Fruit fly (Drosophila melanogaster) whole organism, embryonic: ENCODE data around the gene fiz.
A peak's percentile ranks its signal among the peaks of the same experiment; 100 is the strongest.

Experiments used
- Atf6 ChIP-seq: fragments of 200-800 bp; sonication (Bioruptor generic); IDR thresholded peaks from 2 replicates; pipeline ENCODE4 v1.3.6; 2022; ENCODE audit warnings: missing biosample characterization, missing genetic modification characterization
- BtbVII ChIP-seq: fragments of 200-800 bp; sonication (Bioruptor generic); optimal IDR thresholded peaks from 3 replicates; lab custom pipeline; 2017; ENCODE audit warnings: missing biosample characterization, mild to moderate bottlenecking, missing genetic modification characterization
- CG10209 ChIP-seq: fragments of 200-800 bp; sonication (Bioruptor generic); optimal IDR thresholded peaks from 3 replicates; lab custom pipeline; 2017; ENCODE audit warnings: missing biosample characterization, mild to moderate bottlenecking, missing genetic modification characterization, missing genetic modification reagents
- CG10543 ChIP-seq: fragments of 200-800 bp; sonication (Bioruptor generic); optimal IDR thresholded peaks from 3 replicates; lab custom pipeline; 2017; ENCODE audit warnings: missing biosample characterization, mild to moderate bottlenecking, missing genetic modification characterization, moderate library complexity
- CG10565 ChIP-seq: fragments of 200-800 bp; sonication (Bioruptor generic); optimal IDR thresholded peaks from 3 replicates; lab custom pipeline; 2016; ENCODE audit warnings: missing biosample characterization, mild to moderate bottlenecking, missing genetic modification characterization
- CG12071 ChIP-seq: fragments of 200-800 bp; sonication (Bioruptor generic); optimal IDR thresholded peaks from 3 replicates; lab custom pipeline; 2018; ENCODE audit warnings: missing biosample characterization, mild to moderate bottlenecking, missing genetic modification characterization
- CG12219 ChIP-seq: fragments of 200-800 bp; sonication (Bioruptor generic); optimal IDR thresholded peaks from 3 replicates; lab custom pipeline; 2018; ENCODE audit warnings: missing biosample characterization, mild to moderate bottlenecking, missing genetic modification characterization
- CG13424 ChIP-seq: fragments of 200-800 bp; sonication (Bioruptor generic); optimal IDR thresholded peaks from 2 replicates; lab custom pipeline; 2019; ENCODE audit warnings: missing biosample characterization, mild to moderate bottlenecking, missing genetic modification characterization, moderate library complexity
- CG14050 ChIP-seq: fragments of 200-800 bp; sonication (Bioruptor generic); IDR thresholded peaks from 3 replicates; pipeline ENCODE4 v1.3.6; 2022; ENCODE audit warnings: missing biosample characterization, missing genetic modification characterization
- CG16815 ChIP-seq: fragments of 200-800 bp; sonication (Bioruptor generic); optimal IDR thresholded peaks from 3 replicates; lab custom pipeline; 2017; ENCODE audit warnings: missing biosample characterization, mild to moderate bottlenecking, missing genetic modification characterization
- CG17328 ChIP-seq: fragments of 200-800 bp; sonication (Bioruptor generic); IDR thresholded peaks from 2 replicates; pipeline ENCODE4 v1.3.6; 2022; ENCODE audit warnings: missing biosample characterization, missing genetic modification characterization
- CG18262 ChIP-seq: fragments of 200-800 bp; optimal IDR thresholded peaks from 3 replicates; lab custom pipeline; 2019; ENCODE audit warnings: missing biosample characterization, mild to moderate bottlenecking, missing genetic modification characterization, moderate library complexity
- CG31388 ChIP-seq: fragments of 200-800 bp; sonication (Bioruptor generic); optimal IDR thresholded peaks from 2 replicates; lab custom pipeline; 2016; ENCODE audit warnings: missing biosample characterization, missing genetic modification characterization
- CG4360 ChIP-seq: fragments of 200-800 bp; sonication (Bioruptor generic); IDR thresholded peaks from 2 replicates; pipeline ENCODE4 v1.3.6; 2022; ENCODE audit warnings: missing biosample characterization, missing genetic modification characterization
- CG5953 ChIP-seq: fragments of 200-800 bp; sonication (Bioruptor generic); IDR thresholded peaks from 2 replicates; pipeline ENCODE4 v1.3.6; 2022; ENCODE audit warnings: missing biosample characterization, missing genetic modification characterization
- CG6683 ChIP-seq: fragments of 200-800 bp; sonication (Bioruptor generic); optimal IDR thresholded peaks from 2 replicates; lab custom pipeline; 2017; ENCODE audit warnings: missing biosample characterization, mild to moderate bottlenecking, missing genetic modification characterization, missing genetic modification reagents
- CG8290 ChIP-seq, 3 experiments: fragments of 200-800 bp; sonication (Bioruptor generic); optimal IDR thresholded peaks; 2 replicates each; lab custom pipeline; 2016 to 2019; ENCODE audit warnings: missing biosample characterization in 3 of 3, missing genetic modification characterization in 3 of 3, mild to moderate bottlenecking in 2 of 3, moderate library complexity in 1 of 3
- CG8388 ChIP-seq: fragments of 200-800 bp; sonication (Bioruptor generic); optimal IDR thresholded peaks from 2 replicates; lab custom pipeline; 2019; ENCODE audit warnings: missing biosample characterization, mild to moderate bottlenecking, missing genetic modification characterization, moderate library complexity
- Dip2 ChIP-seq: fragments of 200-800 bp; sonication (Bioruptor generic); IDR thresholded peaks from 2 replicates; pipeline ENCODE4 v1.3.6; 2022; ENCODE audit warnings: missing biosample characterization, missing genetic modification characterization
- ERR ChIP-seq: fragments of 200-800 bp; sonication (Bioruptor generic); optimal IDR thresholded peaks from 2 replicates; lab custom pipeline; 2016; ENCODE audit warnings: missing biosample characterization, missing genetic modification characterization
- Fer1 ChIP-seq: fragments of 200-800 bp; sonication (Bioruptor generic); optimal IDR thresholded peaks from 2 replicates; lab custom pipeline; 2017; ENCODE audit warnings: missing biosample characterization, mild to moderate bottlenecking, missing genetic modification characterization
- Hey ChIP-seq: fragments of 200-800 bp; sonication (Bioruptor generic); optimal IDR thresholded peaks from 3 replicates; lab custom pipeline; 2018; ENCODE audit warnings: missing biosample characterization, mild to moderate bottlenecking, missing genetic modification characterization
- Hr78 ChIP-seq, 2 experiments: fragments of 200-800 bp in 1 of 2; fragments of >200 bp in 1 of 2; sonication (Bioruptor generic) in 1 of 2; optimal IDR thresholded peaks; 2 replicates each; lab custom pipeline; 2017 to 2019; ENCODE audit warnings: missing biosample characterization in 2 of 2, missing genetic modification characterization in 2 of 2, mild to moderate bottlenecking in 1 of 2, moderate library complexity in 1 of 2
- Oli ChIP-seq: fragments of 200-800 bp; sonication (Bioruptor generic); optimal IDR thresholded peaks from 2 replicates; lab custom pipeline; 2018; ENCODE audit warnings: missing biosample characterization, mild to moderate bottlenecking, missing genetic modification characterization, moderate library complexity
- Sox102F ChIP-seq: fragments of 200-800 bp; sonication (Bioruptor generic); optimal IDR thresholded peaks from 2 replicates; lab custom pipeline; 2018; ENCODE audit warnings: missing biosample characterization, mild to moderate bottlenecking, missing genetic modification characterization, moderate library complexity
- aop ChIP-seq: fragments of 200-800 bp; sonication (Bioruptor generic); IDR thresholded peaks from 2 replicates; pipeline ENCODE4 v1.3.6; 2022; ENCODE audit warnings: missing biosample characterization, missing genetic modification characterization
- chif ChIP-seq, 2 experiments: fragments of 200-800 bp; sonication (Bioruptor generic); optimal IDR thresholded peaks; 3 replicates each; lab custom pipeline; 2016; ENCODE audit warnings: missing biosample characterization in 2 of 2, missing genetic modification characterization in 2 of 2
- dmrt11E ChIP-seq: fragments of 200-800 bp; sonication (Bioruptor generic); optimal IDR thresholded peaks from 3 replicates; lab custom pipeline; 2018; ENCODE audit warnings: missing biosample characterization, mild to moderate bottlenecking, missing genetic modification characterization, moderate library complexity
- esg ChIP-seq: fragments of 200-800 bp; sonication (Bioruptor generic); conservative IDR thresholded peaks from 2 replicates; pipeline ENCODE4 v1.3.6; 2022; ENCODE audit warnings: missing biosample characterization, missing genetic modification characterization
- eve ChIP-seq, 2 experiments: fragments of >200 bp; optimal IDR thresholded peaks; 2 replicates each; lab custom pipeline; 2017; ENCODE audit warnings: missing biosample characterization in 2 of 2, missing genetic modification characterization in 2 of 2
- ewg ChIP-seq: fragments of 200-800 bp; sonication (Bioruptor generic); optimal IDR thresholded peaks from 3 replicates; lab custom pipeline; 2017; ENCODE audit warnings: mild to moderate bottlenecking, missing biosample characterization, missing genetic modification reagents, missing genetic modification characterization
- fd102C ChIP-seq: fragments of 200-800 bp; sonication (Bioruptor generic); optimal IDR thresholded peaks from 2 replicates; lab custom pipeline; 2018; ENCODE audit warnings: missing biosample characterization, mild to moderate bottlenecking, missing genetic modification characterization, moderate library complexity
- fd64A ChIP-seq: fragments of 200-800 bp; sonication (Bioruptor generic); optimal IDR thresholded peaks from 3 replicates; lab custom pipeline; 2018; ENCODE audit warnings: missing biosample characterization, mild to moderate bottlenecking, missing genetic modification characterization
- fd96Cb ChIP-seq: fragments of 200-800 bp; sonication (Bioruptor generic); optimal IDR thresholded peaks from 2 replicates; lab custom pipeline; 2018; ENCODE audit warnings: missing biosample characterization, mild to moderate bottlenecking, missing genetic modification characterization, moderate library complexity
- fru ChIP-seq: fragments of >200 bp; optimal IDR thresholded peaks from 2 replicates; lab custom pipeline; 2017
- gce ChIP-seq: fragments of 200-800 bp; sonication (Bioruptor generic); IDR thresholded peaks from 3 replicates; pipeline ENCODE4 v1.3.6; 2022; ENCODE audit warnings: missing biosample characterization, missing genetic modification characterization
- gfzf ChIP-seq: fragments of 200-800 bp; sonication (Bioruptor generic); optimal IDR thresholded peaks from 2 replicates; lab custom pipeline; 2016; ENCODE audit warnings: missing biosample characterization, mild to moderate bottlenecking, missing genetic modification characterization, moderate library complexity
- grn ChIP-seq: fragments of 200-800 bp; sonication (Bioruptor generic); optimal IDR thresholded peaks from 3 replicates; lab custom pipeline; 2017; ENCODE audit warnings: missing biosample characterization, missing genetic modification characterization
- ind ChIP-seq: fragments of 200-800 bp; sonication (Bioruptor generic); optimal IDR thresholded peaks from 3 replicates; lab custom pipeline; 2016; ENCODE audit warnings: missing biosample characterization, missing genetic modification characterization
- maf-S ChIP-seq: fragments of 200-800 bp; sonication (Bioruptor generic); optimal IDR thresholded peaks from 2 replicates; lab custom pipeline; 2016; ENCODE audit warnings: missing biosample characterization, missing genetic modification characterization
- otp ChIP-seq: fragments of 200-800 bp; sonication (Bioruptor generic); IDR thresholded peaks from 3 replicates; pipeline ENCODE4, ENCODE4 v1.3.6; 2022; ENCODE audit warnings: missing biosample characterization, missing genetic modification characterization
- psq ChIP-seq: fragments of 200-800 bp; sonication (Bioruptor generic); optimal IDR thresholded peaks from 2 replicates; lab custom pipeline; 2017; ENCODE audit warnings: missing biosample characterization, missing genetic modification characterization
- pum ChIP-seq: fragments of 200-800 bp; sonication (Bioruptor generic); optimal IDR thresholded peaks from 2 replicates; lab custom pipeline; 2016; ENCODE audit warnings: missing biosample characterization, missing genetic modification characterization
- scrt ChIP-seq: fragments of 200-800 bp; sonication (Bioruptor generic); optimal IDR thresholded peaks from 2 replicates; lab custom pipeline; 2018; ENCODE audit warnings: missing biosample characterization, mild to moderate bottlenecking, missing genetic modification characterization, moderate library complexity
- sens-2 ChIP-seq: fragments of 200-800 bp; sonication (Bioruptor generic); IDR thresholded peaks from 2 replicates; pipeline ENCODE4 v1.3.6; 2022; ENCODE audit warnings: missing biosample characterization, missing genetic modification characterization
- sr ChIP-seq: fragments of 200-800 bp; sonication (Bioruptor generic); IDR thresholded peaks from 3 replicates; pipeline ENCODE4 v1.3.6; 2022; ENCODE audit warnings: missing biosample characterization, missing genetic modification characterization
- sug ChIP-seq: fragments of 200-800 bp; optimal IDR thresholded peaks from 2 replicates; lab custom pipeline; 2019; ENCODE audit warnings: missing biosample characterization, mild to moderate bottlenecking, missing genetic modification characterization, moderate library complexity
- tup ChIP-seq: fragments of 200-800 bp; sonication (Bioruptor generic); optimal IDR thresholded peaks from 2 replicates; lab custom pipeline; 2016; ENCODE audit warnings: missing biosample characterization, mild to moderate bottlenecking, missing genetic modification characterization, moderate library complexity
- tx ChIP-seq: fragments of 200-800 bp; sonication (Bioruptor generic); optimal IDR thresholded peaks from 2 replicates; lab custom pipeline; 2016; ENCODE audit warnings: missing biosample characterization, missing genetic modification characterization
- wdn ChIP-seq: fragments of 200-800 bp; sonication (Bioruptor generic); IDR thresholded peaks from 2 replicates; pipeline ENCODE4 v1.3.6; 2022; ENCODE audit warnings: missing biosample characterization, missing genetic modification characterization

fiz gene

DNA sequence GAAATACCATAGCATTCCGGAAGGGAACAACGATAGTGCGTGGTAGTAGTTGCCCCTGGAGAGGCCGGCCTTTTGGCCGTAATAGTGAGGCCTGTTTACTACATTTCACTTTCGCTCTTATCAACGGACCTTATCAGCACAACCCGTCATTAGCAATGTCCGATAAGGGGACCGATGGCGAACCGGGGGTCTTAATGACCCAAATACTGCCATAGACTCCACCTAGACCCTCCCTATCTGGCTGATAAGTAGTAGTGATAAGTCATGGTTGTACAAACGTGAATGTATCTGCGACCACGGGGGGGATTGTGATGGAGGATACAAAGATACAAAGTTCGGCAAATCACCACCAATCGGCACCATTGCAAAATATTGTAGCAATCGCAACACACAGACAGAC lies 39.7 kb upstream of the fiz start (continued):
- TF ChIP-seq Hey (tag; lab: Kevin White, UChicago): peak; percentile 64
- peak in 1 of 2 experiments; percentile 11 for TF ChIP-seq Hr78 (GFP tag; optimal IDR thresholded peaks at IDR 0.05; lab: Kevin White, UChicago)
- TF ChIP-seq CG16815 (GFP tag; lab: Kevin White, UChicago): no peak
- TF ChIP-seq grn: peak; percentile 80
- peak; percentile 99 for TF ChIP-seq sug
- TF ChIP-seq sr: no peak

dm6 chrX:14947399-14947798 lies 37.9 kb upstream of the fiz start:
- TF ChIP-seq pum (GFP tag; lab: Kevin White, UChicago) (no peak), scrt (peak; percentile 16), CG18262 (no peak), gfzf (GFP tag; lab: Kevin White, UChicago) (no peak), sens-2 (peak; percentile 40), CG5953 (GFP tag; lab: Robert Waterston, UW) (peak; percentile 38; the same call in 1 of the 2 replicates), fd96Cb (no peak), CG10565 (GFP tag; lab: Kevin White, UChicago) (no peak), Fer1 (GFP tag; lab: Kevin White, UChicago) (peak; percentile 32), CG12219 (GFP tag; lab: Kevin White, UChicago) (peak; percentile 40), ewg (no peak), Dip2 (no peak), fd64A (peak; percentile 24), CG8290 (GFP tag; optimal IDR thresholded peaks at IDR 0.05; lab: Kevin White, UChicago) (no peak), CG8290 (tag; optimal IDR thresholded peaks at IDR 0.05; lab: Kevin White, UChicago) (peak; percentile 37 to 63), wdn (GFP tag; lab: Robert Waterston, UW) (no peak), CG12071 (GFP tag; lab: Kevin White, UChicago) (peak; percentile 75), CG14050 (no peak), tup (GFP tag; lab: Kevin White, UChicago) (no peak), eve (GFP tag; optimal IDR thresholded peaks at IDR 0.05; lab: Kevin White, UChicago) (no peak), CG17328 (GFP tag; lab: Robert Waterston, UW) (peak; percentile 18; the same call in 1 of the 2 replicates), fd102C (GFP tag; lab: Kevin White, UChicago) (no peak), Atf6 (GFP tag; lab: Robert Waterston, UW) (peak; percentile 53), esg (GFP tag; lab: Robert Waterston, UW) (no peak), CG4360 (GFP tag; lab: Robert Waterston, UW) (no peak), Sox102F (GFP tag; lab: Kevin White, UChicago) (no peak), CG13424 (tag; lab: Kevin White, UChicago) (peak; percentile 25), chif (GFP tag; optimal IDR thresholded peaks at IDR 0.05; lab: Kevin White, UChicago) (no peak), CG8388 (GFP tag; lab: Kevin White, UChicago) (no peak), otp (GFP tag; lab: Robert Waterston, UW) (peak; percentile 77; the same call in 2 of the 3 replicates), fru (lab: Kevin White, UChicago) (no peak), dmrt11E (tag; lab: Kevin White, UChicago) (peak; percentile 2), BtbVII (peak; percentile 81), CG6683 (GFP tag; lab: Kevin White, UChicago) (no peak), aop (GFP tag; lab: Robert Waterston, UW) (no peak), gce (GFP tag; lab: Robert Waterston, UW) (peak; percentile 65; the same call in 1 of the 3 replicates), maf-S (GFP tag; lab: Kevin White, UChicago) (no peak), Oli (tag; lab: Kevin White, UChicago) (no peak), psq (no peak), CG10209 (GFP tag; lab: Kevin White, UChicago) (peak; percentile 7), ERR (GFP tag; lab: Kevin White, UChicago) (no peak), ind (GFP tag; lab: Kevin White, UChicago) (no peak), CG10543 (GFP tag; lab: Kevin White, UChicago) (peak; percentile 82), tx (GFP tag; lab: Kevin White, UChicago) (no peak), CG31388 (GFP tag; lab: Kevin White, UChicago) (no peak)
